Worm (Caenorhabditis elegans) whole organism, young adult: ENCODE measurements around the gene Y43F8C.15.

Experiments used
- B0261.1 ChIP-seq: sonication (generic microtip); optimal IDR thresholded peaks from 2 replicates; lab custom pipeline; 2016; ENCODE audit warnings: mild to moderate bottlenecking, missing genetic modification characterization, moderate library complexity, missing compliant biosample characterization
- C06A6.2 ChIP-seq: fragments of 200-800 bp; sonication (Bioruptor generic); conservative IDR thresholded peaks from 2 replicates; pipeline ENCODE4 v1.3.6; 2022; ENCODE audit warnings: missing genetic modification characterization, missing compliant biosample characterization
- C17E4.6 ChIP-seq: fragments of 200-800 bp; sonication (Bioruptor generic); IDR thresholded peaks from 2 replicates; pipeline ENCODE4 v1.3.6; 2022; ENCODE audit warnings: missing genetic modification reagents, missing genetic modification characterization, missing compliant biosample characterization
- F33H1.4 ChIP-seq: fragments of 200-800 bp; sonication (Bioruptor generic); IDR thresholded peaks from 2 replicates; pipeline ENCODE4 v1.3.6; 2022; ENCODE audit warnings: missing genetic modification reagents, missing genetic modification characterization, missing compliant biosample characterization
- F37B4.10 ChIP-seq: fragments of 200-800 bp; sonication (Bioruptor generic); IDR thresholded peaks from 2 replicates; pipeline ENCODE4 v1.3.6; 2022; ENCODE audit warnings: missing genetic modification characterization, missing compliant biosample characterization
- F39B2.1 ChIP-seq: fragments of 200-800 bp; sonication (Bioruptor generic); IDR thresholded peaks from 2 replicates; pipeline ENCODE4 v1.3.6; 2022; ENCODE audit warnings: missing genetic modification reagents, missing genetic modification characterization, missing compliant biosample characterization
- F55B11.4 ChIP-seq: sonication (generic microtip); optimal IDR thresholded peaks from 2 replicates; lab custom pipeline; 2016; ENCODE audit warnings: missing compliant biosample characterization, missing genetic modification characterization, borderline replicate concordance; ENCODE audit not compliant: insufficient read depth
- F57A8.1 ChIP-seq: fragments of 200-800 bp; sonication (Bioruptor generic); optimal IDR thresholded peaks from 2 replicates; lab custom pipeline; 2018; ENCODE audit warnings: mild to moderate bottlenecking, missing genetic modification characterization, moderate library complexity, missing compliant biosample characterization
- F57C9.4 ChIP-seq: sonication (generic microtip); optimal IDR thresholded peaks from 2 replicates; lab custom pipeline; 2017; ENCODE audit warnings: mild to moderate bottlenecking, missing genetic modification characterization, missing compliant biosample characterization
- K12H6.12 ChIP-seq: fragments of 200-800 bp; sonication (Bioruptor generic); optimal IDR thresholded peaks from 2 replicates; lab custom pipeline; 2018; ENCODE audit warnings: mild to moderate bottlenecking, missing genetic modification characterization, missing compliant biosample characterization
- Y67H2A.10 ChIP-seq: fragments of 200-800 bp; sonication (Bioruptor generic); conservative IDR thresholded peaks from 2 replicates; pipeline ENCODE4 v1.3.6; 2022; ENCODE audit warnings: missing genetic modification reagents, missing genetic modification characterization, missing compliant biosample characterization
- ZK185.1 ChIP-seq: sonication (generic microtip); optimal IDR thresholded peaks from 2 replicates; lab custom pipeline; 2016; ENCODE audit warnings: mild to moderate bottlenecking, missing genetic modification characterization, missing compliant biosample characterization; ENCODE audit not compliant: poor library complexity, severe bottlenecking
- atf-7 ChIP-seq: sonication (generic microtip); optimal IDR thresholded peaks from 2 replicates; lab custom pipeline; 2017; ENCODE audit warnings: mild to moderate bottlenecking, missing genetic modification characterization, missing compliant biosample characterization
- bed-1 ChIP-seq: fragments of 200-800 bp; sonication (Bioruptor generic); IDR thresholded peaks from 2 replicates; pipeline ENCODE4 v1.3.6; 2022; ENCODE audit warnings: missing genetic modification reagents, missing genetic modification characterization, missing compliant biosample characterization
- bed-2 ChIP-seq: fragments of 200-800 bp; sonication (Bioruptor generic); IDR thresholded peaks from 2 replicates; pipeline ENCODE4 v1.3.6; 2022; ENCODE audit warnings: missing genetic modification reagents, missing genetic modification characterization, missing compliant biosample characterization
- ccch-3 ChIP-seq: fragments of 200-800 bp; sonication (Bioruptor generic); optimal IDR thresholded peaks from 2 replicates; lab custom pipeline; 2018; ENCODE audit warnings: mild to moderate bottlenecking, missing genetic modification characterization, missing compliant biosample characterization
- cebp-1 ChIP-seq, 2 experiments: fragments of 200-800 bp in 1 of 2; sonication (Bioruptor generic) in 1 of 2; sonication (generic microtip) in 1 of 2; IDR thresholded peaks in 1 of 2; optimal IDR thresholded peaks in 1 of 2; 2 replicates each; pipeline versions ENCODE4 v1.3.6 to Lab custom; 2017 to 2022; ENCODE audit warnings: missing compliant biosample characterization in 2 of 2, missing genetic modification characterization in 2 of 2, mild to moderate bottlenecking in 1 of 2, missing genetic modification reagents in 1 of 2, moderate library complexity in 1 of 2
- ceh-91 ChIP-seq: fragments of 200-800 bp; sonication (Bioruptor generic); IDR thresholded peaks from 2 replicates; pipeline ENCODE4 v1.3.6; 2022; ENCODE audit warnings: missing genetic modification reagents, missing genetic modification characterization, missing compliant biosample characterization
- chd-7 ChIP-seq: sonication (generic microtip); optimal IDR thresholded peaks from 2 replicates; lab custom pipeline; 2016; ENCODE audit warnings: mild to moderate bottlenecking, missing genetic modification characterization, moderate library complexity, missing compliant biosample characterization
- dox-1 ChIP-seq: fragments of 200-800 bp; sonication (Bioruptor generic); IDR thresholded peaks from 2 replicates; pipeline ENCODE4 v1.3.6; 2022; ENCODE audit warnings: missing genetic modification reagents, missing genetic modification characterization, missing compliant biosample characterization
- egrh-3 ChIP-seq: fragments of 200-800 bp; sonication (Bioruptor generic); IDR thresholded peaks from 2 replicates; pipeline ENCODE4 v1.3.6; 2022; ENCODE audit warnings: missing genetic modification reagents, missing genetic modification characterization, missing compliant biosample characterization
- ets-4 ChIP-seq: fragments of 200-800 bp; sonication (Bioruptor generic); optimal IDR thresholded peaks from 2 replicates; lab custom pipeline; 2018; ENCODE audit warnings: mild to moderate bottlenecking, missing genetic modification characterization, missing compliant biosample characterization
- gei-17 ChIP-seq: fragments of 200-800 bp; sonication (Bioruptor generic); optimal IDR thresholded peaks from 2 replicates; lab custom pipeline; 2018; ENCODE audit warnings: mild to moderate bottlenecking, missing genetic modification characterization, missing compliant biosample characterization
- him-1 ChIP-seq: sonication (generic microtip); optimal IDR thresholded peaks from 2 replicates; lab custom pipeline; 2016; ENCODE audit warnings: missing genotype, missing genetic modification reagents, missing genetic modification characterization, missing compliant biosample characterization
- hmg-20 ChIP-seq: fragments of 200-800 bp; sonication (Bioruptor generic); IDR thresholded peaks from 2 replicates; pipeline ENCODE4 v1.3.6; 2022; ENCODE audit warnings: missing genetic modification reagents, missing genetic modification characterization, missing compliant biosample characterization
- hrde-1 ChIP-seq: sonication (generic microtip); optimal IDR thresholded peaks from 2 replicates; lab custom pipeline; 2016; ENCODE audit warnings: missing genetic modification characterization, mild to moderate bottlenecking, missing compliant biosample characterization, moderate library complexity, missing genotype, missing genetic modification reagents, borderline replicate concordance
- hsf-1 ChIP-seq: fragments of 200-800 bp; sonication (Bioruptor generic); IDR thresholded peaks from 2 replicates; pipeline ENCODE4 v1.3.6; 2022; ENCODE audit warnings: missing genetic modification reagents, missing genetic modification characterization, missing compliant biosample characterization
- let-526 ChIP-seq: fragments of 200-800 bp; sonication (Bioruptor generic); IDR thresholded peaks from 2 replicates; pipeline ENCODE4 v1.3.6; 2022; ENCODE audit warnings: missing genetic modification reagents, missing genetic modification characterization, missing compliant biosample characterization
- let-607 ChIP-seq, 2 experiments: fragments of 200-800 bp in 1 of 2; sonication (Bioruptor generic) in 1 of 2; sonication (generic microtip) in 1 of 2; optimal IDR thresholded peaks; 2 replicates each; lab custom pipeline; 2016 to 2018; ENCODE audit warnings: mild to moderate bottlenecking in 2 of 2, missing compliant biosample characterization in 2 of 2, missing genetic modification characterization in 2 of 2, moderate library complexity in 2 of 2, missing genotype in 1 of 2
- lin-40 ChIP-seq: sonication (generic microtip); optimal IDR thresholded peaks from 2 replicates; lab custom pipeline; 2016; ENCODE audit warnings: missing genetic modification characterization, mild to moderate bottlenecking, missing compliant biosample characterization, missing genotype, missing genetic modification reagents
- lin-54 ChIP-seq: fragments of 200-800 bp; sonication (Bioruptor generic); optimal IDR thresholded peaks from 2 replicates; lab custom pipeline; 2018; ENCODE audit warnings: mild to moderate bottlenecking, missing genetic modification characterization, missing compliant biosample characterization
- mxl-1 ChIP-seq: sonication (generic microtip); optimal IDR thresholded peaks from 2 replicates; lab custom pipeline; 2016; ENCODE audit warnings: missing genetic modification characterization, missing compliant biosample characterization
- nfya-1 ChIP-seq: sonication (generic microtip); optimal IDR thresholded peaks from 2 replicates; lab custom pipeline; 2017; ENCODE audit warnings: antibody characterized with exemption, missing compliant biosample characterization, missing genetic modification characterization, borderline replicate concordance; ENCODE audit not compliant: insufficient read depth
- nhr-120 ChIP-seq: fragments of 200-800 bp; sonication (Bioruptor generic); IDR thresholded peaks from 2 replicates; pipeline ENCODE4 v1.3.6; 2022; ENCODE audit warnings: missing genetic modification characterization, missing compliant biosample characterization
- nhr-179 ChIP-seq: sonication (generic microtip); optimal IDR thresholded peaks from 2 replicates; lab custom pipeline; 2016; ENCODE audit warnings: mild to moderate bottlenecking, missing genetic modification characterization, missing compliant biosample characterization
- pbrm-1 ChIP-seq: fragments of 200-800 bp; sonication (Bioruptor generic); IDR thresholded peaks from 2 replicates; pipeline ENCODE4 v1.3.6; 2022; ENCODE audit warnings: missing genetic modification reagents, missing genetic modification characterization, missing compliant biosample characterization
- rec-8 ChIP-seq, 2 experiments: sonication (generic microtip); optimal IDR thresholded peaks; 2 replicates each; lab custom pipeline; 2016; ENCODE audit warnings: mild to moderate bottlenecking in 2 of 2, missing genetic modification characterization in 2 of 2, missing genetic modification reagents in 2 of 2, missing genotype in 2 of 2, missing biosample characterization in 1 of 2, missing compliant biosample characterization in 1 of 2, moderate library complexity in 1 of 2
- snpc-3.4 ChIP-seq: sonication (generic microtip); optimal IDR thresholded peaks from 2 replicates; lab custom pipeline; 2017; ENCODE audit warnings: missing genetic modification characterization, mild to moderate bottlenecking, missing compliant biosample characterization, antibody characterized with exemption, moderate library complexity, missing genotype, missing genetic modification reagents
- tbp1 ChIP-seq: fragments of 200-800 bp; sonication (Bioruptor generic); optimal IDR thresholded peaks from 2 replicates; lab custom pipeline; 2018; ENCODE audit warnings: mild to moderate bottlenecking, missing genetic modification characterization, missing compliant biosample characterization
- tbx-9 ChIP-seq: sonication (generic microtip); optimal IDR thresholded peaks from 2 replicates; lab custom pipeline; 2016; ENCODE audit warnings: borderline replicate concordance, missing genetic modification characterization, inconsistent platforms, missing compliant biosample characterization
- ztf-22 ChIP-seq: fragments of 200-800 bp; sonication (Bioruptor generic); optimal IDR thresholded peaks from 2 replicates; lab custom pipeline; 2018; ENCODE audit warnings: mild to moderate bottlenecking, missing genetic modification characterization, moderate library complexity, missing compliant biosample characterization
- ztf-26 ChIP-seq: sonication (generic microtip); optimal IDR thresholded peaks from 2 replicates; lab custom pipeline; 2017; ENCODE audit warnings: missing genetic modification characterization, missing compliant biosample characterization
- ztf-28 ChIP-seq: fragments of 200-800 bp; sonication (Bioruptor generic); IDR thresholded peaks from 2 replicates; pipeline ENCODE4 v1.3.6; 2022; ENCODE audit warnings: missing genetic modification reagents, missing genetic modification characterization, missing compliant biosample characterization
- ztf-3 ChIP-seq: fragments of 200-800 bp; sonication (Bioruptor generic); optimal IDR thresholded peaks from 2 replicates; lab custom pipeline; 2018; ENCODE audit warnings: mild to moderate bottlenecking, missing genetic modification characterization, missing compliant biosample characterization
- ztf-6 ChIP-seq: fragments of 200-800 bp; sonication (Bioruptor generic); IDR thresholded peaks from 2 replicates; pipeline ENCODE4 v1.3.6; 2022; ENCODE audit warnings: missing genetic modification reagents, missing genetic modification characterization, missing compliant biosample characterization

The Y43F8C.15 gene

DNA sequence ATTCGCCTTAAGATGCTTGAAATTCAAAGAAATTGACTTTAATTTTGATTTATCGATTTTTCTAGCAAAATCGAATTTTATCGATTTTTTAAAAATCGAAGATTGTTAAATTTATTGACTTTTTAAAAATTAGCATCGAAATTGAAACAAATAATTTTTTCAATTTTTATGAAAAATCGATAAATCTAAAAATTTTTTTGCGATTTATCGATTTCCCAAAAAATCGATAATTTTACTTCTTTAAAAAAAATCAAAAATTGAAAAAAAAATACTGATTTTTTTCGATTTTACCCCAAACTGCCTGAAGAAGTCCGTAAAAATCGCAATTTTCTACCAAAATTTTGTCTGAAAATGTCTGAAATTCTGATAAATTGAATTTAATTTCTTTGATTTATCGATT is 18.5 kb downstream of the Y43F8C.15 start:
- no peak for TF ChIP-seq gei-17 (GFP tag; lab: Kevin White, UChicago)
- TF ChIP-seq let-607 (tag; optimal IDR thresholded peaks at IDR 0.05; lab: Kevin White, UChicago) = no peak
- no peak for TF ChIP-seq hmg-20 (GFP tag; lab: Robert Waterston, UW)
- TF ChIP-seq ets-4 = no peak
- TF ChIP-seq tbp1 (GFP tag; lab: Kevin White, UChicago) = no peak
- no peak for TF ChIP-seq B0261.1
- no peak for TF ChIP-seq ceh-91 (GFP tag; lab: Robert Waterston, UW)
- TF ChIP-seq pbrm-1 (GFP tag; lab: Robert Waterston, UW) = no peak
- no peak for TF ChIP-seq egrh-3 (GFP tag; lab: Robert Waterston, UW)
- TF ChIP-seq mxl-1 (tag; lab: Kevin White, UChicago) = no peak
- TF ChIP-seq C06A6.2 (GFP tag; lab: Robert Waterston, UW) = no peak
- no peak for TF ChIP-seq nhr-120
- TF ChIP-seq hrde-1 = no peak

DNA sequence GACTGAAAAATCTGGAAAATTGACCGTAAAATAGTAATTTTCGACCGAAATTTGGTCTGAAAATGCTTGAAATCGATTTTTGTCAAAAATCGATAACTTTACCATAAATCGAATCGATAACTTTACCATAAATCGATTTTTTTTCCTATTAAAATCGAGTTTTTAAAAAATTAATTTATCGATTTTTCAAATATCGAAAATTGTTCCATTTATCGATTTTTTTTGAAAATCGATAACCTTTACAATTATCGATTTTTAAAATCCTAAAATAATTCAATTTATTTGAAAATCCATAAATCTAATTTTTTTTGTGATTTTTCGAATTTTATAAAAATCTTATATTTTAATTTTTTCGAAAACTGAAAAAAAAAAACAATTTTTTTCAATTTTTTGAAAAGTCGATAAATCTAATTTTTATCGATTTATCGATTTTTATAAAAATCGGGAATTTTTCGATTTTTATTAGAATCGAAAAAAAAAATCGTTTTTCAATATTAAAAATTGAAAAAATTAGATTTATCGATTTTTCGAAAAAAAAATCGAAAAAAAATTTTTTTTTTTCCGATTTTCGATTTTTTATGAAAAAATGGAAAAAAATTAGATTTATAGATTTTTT is 19.0 kb downstream of the Y43F8C.15 start:
- TF ChIP-seq snpc-3.4 (tag; lab: Kevin White, UChicago) = no peak
- no peak for TF ChIP-seq ztf-3 (GFP tag; lab: Kevin White, UChicago)
- no peak for TF ChIP-seq tbx-9 (tag; lab: Kevin White, UChicago)
- no peak for TF ChIP-seq ztf-28 (GFP tag; lab: Robert Waterston, UW)
- TF ChIP-seq cebp-1 (GFP tag; IDR thresholded peaks at IDR 0.05; lab: Robert Waterston, UW) = no peak
- TF ChIP-seq cebp-1 (tag; optimal IDR thresholded peaks at IDR 0.05; lab: Kevin White, UChicago) = no peak
- TF ChIP-seq F57A8.1 (GFP tag; lab: Kevin White, UChicago) = no peak
- no peak for TF ChIP-seq egrh-3 (GFP tag; lab: Robert Waterston, UW)
- no peak for TF ChIP-seq Y67H2A.10
- TF ChIP-seq lin-54 = no peak
- TF ChIP-seq bed-1 (GFP tag; lab: Robert Waterston, UW) = no peak
- no peak for TF ChIP-seq K12H6.12 (tag; lab: Kevin White, UChicago)
- TF ChIP-seq rec-8 (tag; optimal IDR thresholded peaks at IDR 0.05; lab: Kevin White, UChicago) = no peak
- TF ChIP-seq lin-40 (tag; lab: Kevin White, UChicago) = no peak
- TF ChIP-seq nhr-179 = no peak
- TF ChIP-seq C17E4.6 (GFP tag; lab: Robert Waterston, UW) = no peak
- TF ChIP-seq F33H1.4 = no peak
- no peak for TF ChIP-seq dox-1 (GFP tag; lab: Robert Waterston, UW)
- TF ChIP-seq ztf-22 (GFP tag; lab: Kevin White, UChicago) = no peak
- no peak for TF ChIP-seq nfya-1 (tag; lab: Kevin White, UChicago)

DNA sequence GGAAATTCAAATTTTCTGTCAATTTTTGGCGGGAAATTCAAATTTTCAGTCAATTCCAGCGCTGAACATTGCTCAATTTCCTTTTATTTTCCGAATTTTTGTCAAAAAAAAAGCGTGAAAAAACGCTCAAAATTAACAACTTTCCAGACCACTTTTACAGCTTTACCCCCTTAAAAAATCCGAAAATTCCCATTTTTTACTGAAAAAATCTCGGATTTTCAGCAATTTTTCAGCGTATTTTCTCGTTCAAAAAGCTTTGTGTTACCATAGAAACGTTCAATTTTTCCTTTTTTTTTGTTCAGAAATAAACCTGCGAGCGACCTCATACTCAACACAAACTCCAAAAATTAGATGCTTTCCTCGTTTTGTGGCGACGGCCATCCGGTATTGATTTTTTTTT is 35.9 kb downstream of the Y43F8C.15 start, which contains the start of gene mrp-7:
TSS of gene mrp-7 (plus strand) at position 301 of the 400 bp plus-strand sequence.
- TF ChIP-seq hsf-1 (no peak), ztf-6 (no peak), ZK185.1 (tag; lab: Kevin White, UChicago) (no peak), him-1 (tag; lab: Kevin White, UChicago) (no peak), F37B4.10 (GFP tag; lab: Robert Waterston, UW) (no peak), F55B11.4 (tag; lab: Kevin White, UChicago) (no peak), atf-7 (tag; lab: Kevin White, UChicago) (no peak), B0261.1 (no peak), bed-2 (GFP tag; lab: Robert Waterston, UW) (no peak), let-526 (no peak), ztf-26 (tag; lab: Kevin White, UChicago) (no peak), ztf-28 (GFP tag; lab: Robert Waterston, UW) (no peak), F57C9.4 (tag; lab: Kevin White, UChicago) (no peak), F39B2.1 (no peak), chd-7 (tag; lab: Kevin White, UChicago) (no peak), dox-1 (GFP tag; lab: Robert Waterston, UW) (no peak), snpc-3.4 (tag; lab: Kevin White, UChicago) (no peak), lin-54 (no peak), ccch-3 (GFP tag; lab: Kevin White, UChicago) (no peak)
